Fruit fly (Drosophila melanogaster) whole organism, embryonic: ENCODE measurements around the gene CG32554.

Experiments
- Adf1 ChIP-seq: fragments of 200-800 bp; sonication (Bioruptor generic); IDR thresholded peaks from 2 replicates; pipeline ENCODE4 v1.3.6; 2022; ENCODE audit warnings: missing biosample characterization, missing genetic modification characterization
- Atf3 ChIP-seq: fragments of 200-800 bp; sonication (Bioruptor generic); optimal IDR thresholded peaks from 3 replicates; lab custom pipeline; 2016; ENCODE audit warnings: missing biosample characterization, missing genetic modification characterization
- Bteb2 ChIP-seq: fragments of 200-800 bp; sonication (Bioruptor generic); optimal IDR thresholded peaks from 2 replicates; lab custom pipeline; 2016; ENCODE audit warnings: missing biosample characterization, missing genetic modification characterization
- C15 ChIP-seq: fragments of 200-800 bp; sonication (Bioruptor generic); IDR thresholded peaks from 3 replicates; pipeline ENCODE4 v1.3.6; 2022; ENCODE audit warnings: missing biosample characterization, missing genetic modification characterization
- CG10462 ChIP-seq: fragments of 200-800 bp; sonication (Bioruptor generic); optimal IDR thresholded peaks from 2 replicates; lab custom pipeline; 2016; ENCODE audit warnings: missing biosample characterization, missing genetic modification characterization
- CG12071 ChIP-seq: fragments of 200-800 bp; sonication (Bioruptor generic); optimal IDR thresholded peaks from 3 replicates; lab custom pipeline; 2018; ENCODE audit warnings: missing biosample characterization, mild to moderate bottlenecking, missing genetic modification characterization
- CG12299 ChIP-seq: fragments of 200-800 bp; sonication (Bioruptor generic); optimal IDR thresholded peaks from 2 replicates; lab custom pipeline; 2018; ENCODE audit warnings: missing biosample characterization, mild to moderate bottlenecking, missing genetic modification characterization
- CG13287 ChIP-seq: fragments of 200-800 bp; sonication (Bioruptor generic); IDR thresholded peaks from 2 replicates; pipeline ENCODE4 v1.3.6; 2022; ENCODE audit warnings: missing biosample characterization, missing genetic modification characterization; ENCODE audit not compliant: partially characterized antibody
- CG14014 ChIP-seq: fragments of 200-800 bp; sonication (Bioruptor generic); IDR thresholded peaks from 2 replicates; pipeline ENCODE4 v1.3.6; 2022; ENCODE audit warnings: missing biosample characterization, missing genetic modification characterization
- CG15601 ChIP-seq: fragments of 200-800 bp; sonication (Bioruptor generic); optimal IDR thresholded peaks from 3 replicates; lab custom pipeline; 2019; ENCODE audit warnings: missing biosample characterization, mild to moderate bottlenecking, missing genetic modification characterization, moderate library complexity
- CG16815 ChIP-seq: fragments of 200-800 bp; sonication (Bioruptor generic); optimal IDR thresholded peaks from 3 replicates; lab custom pipeline; 2017; ENCODE audit warnings: missing biosample characterization, mild to moderate bottlenecking, missing genetic modification characterization
- CG17912 ChIP-seq: fragments of 200-800 bp; sonication (Bioruptor generic); optimal IDR thresholded peaks from 2 replicates; lab custom pipeline; 2018; ENCODE audit warnings: missing biosample characterization, mild to moderate bottlenecking, missing genetic modification characterization
- CG18764 ChIP-seq: fragments of 200-800 bp; sonication (Bioruptor generic); optimal IDR thresholded peaks from 3 replicates; lab custom pipeline; 2016; ENCODE audit warnings: missing biosample characterization, missing genetic modification characterization
- CG32767 ChIP-seq: fragments of 200-800 bp; sonication (Bioruptor generic); IDR thresholded peaks from 2 replicates; pipeline ENCODE4 v1.3.6; 2022; ENCODE audit warnings: missing biosample characterization, missing genetic modification characterization
- CG3407 ChIP-seq: fragments of 200-800 bp; sonication (Bioruptor generic); optimal IDR thresholded peaks from 2 replicates; lab custom pipeline; 2018; ENCODE audit warnings: missing biosample characterization, mild to moderate bottlenecking, missing genetic modification characterization
- CG3847 ChIP-seq: fragments of 200-800 bp; sonication (Bioruptor generic); IDR thresholded peaks from 2 replicates; pipeline ENCODE4 v1.3.6; 2022; ENCODE audit warnings: missing biosample characterization, missing genetic modification characterization
- CG4360 ChIP-seq: fragments of 200-800 bp; sonication (Bioruptor generic); IDR thresholded peaks from 2 replicates; pipeline ENCODE4 v1.3.6; 2022; ENCODE audit warnings: missing biosample characterization, missing genetic modification characterization
- CG6175 ChIP-seq: fragments of 200-800 bp; sonication (Bioruptor generic); IDR thresholded peaks from 3 replicates; pipeline ENCODE4 v1.3.6; 2022; ENCODE audit warnings: missing biosample characterization, missing genetic modification characterization
- CG9437 ChIP-seq: fragments of 200-800 bp; sonication (Bioruptor generic); optimal IDR thresholded peaks from 2 replicates; lab custom pipeline; 2018; ENCODE audit warnings: missing biosample characterization, mild to moderate bottlenecking, missing genetic modification characterization
- CG9727 ChIP-seq: fragments of 200-800 bp; sonication (Bioruptor generic); optimal IDR thresholded peaks from 3 replicates; lab custom pipeline; 2017; ENCODE audit warnings: missing biosample characterization, mild to moderate bottlenecking, missing genetic modification characterization
- CrebB ChIP-seq: fragments of 200-800 bp; sonication (Bioruptor generic); optimal IDR thresholded peaks from 3 replicates; lab custom pipeline; 2018; ENCODE audit warnings: missing biosample characterization, mild to moderate bottlenecking, missing genetic modification characterization
- Dll ChIP-seq: fragments of 200-800 bp; sonication (Bioruptor generic); IDR thresholded peaks from 4 replicates; pipeline ENCODE4 v1.3.6; 2022; ENCODE audit warnings: missing biosample characterization, missing genetic modification characterization; ENCODE audit not compliant: partially characterized antibody
- HmgZ ChIP-seq: fragments of 200-800 bp; sonication (Bioruptor generic); optimal IDR thresholded peaks from 2 replicates; lab custom pipeline; 2018; ENCODE audit warnings: missing biosample characterization, mild to moderate bottlenecking, missing genetic modification characterization
- Hr78 ChIP-seq, 2 experiments: fragments of 200-800 bp in 1 of 2; fragments of >200 bp in 1 of 2; sonication (Bioruptor generic) in 1 of 2; optimal IDR thresholded peaks; 2 replicates each; lab custom pipeline; 2017 to 2019; ENCODE audit warnings: missing biosample characterization in 2 of 2, missing genetic modification characterization in 2 of 2, mild to moderate bottlenecking in 1 of 2, moderate library complexity in 1 of 2
- Lhr ChIP-seq: fragments of 200-800 bp; sonication (Bioruptor generic); optimal IDR thresholded peaks from 3 replicates; lab custom pipeline; 2017; ENCODE audit warnings: mild to moderate bottlenecking, missing biosample characterization, missing genetic modification reagents, missing genetic modification characterization
- Meics ChIP-seq: fragments of 200-800 bp; sonication (Bioruptor generic); optimal IDR thresholded peaks from 2 replicates; lab custom pipeline; 2017; ENCODE audit warnings: missing biosample characterization, mild to moderate bottlenecking, missing genetic modification characterization
- NFAT ChIP-seq: fragments of 200-800 bp; sonication (Bioruptor generic); IDR thresholded peaks from 2 replicates; pipeline ENCODE4 v1.3.6; 2022; ENCODE audit warnings: missing biosample characterization, missing genetic modification characterization
- Nf-YA ChIP-seq: fragments of 200-800 bp; sonication (Bioruptor generic); IDR thresholded peaks from 2 replicates; pipeline ENCODE4 v1.3.6; 2022; ENCODE audit warnings: missing biosample characterization, missing genetic modification characterization
- Oli ChIP-seq: fragments of 200-800 bp; sonication (Bioruptor generic); optimal IDR thresholded peaks from 2 replicates; lab custom pipeline; 2018; ENCODE audit warnings: missing biosample characterization, mild to moderate bottlenecking, missing genetic modification characterization, moderate library complexity
- Poxn ChIP-seq: fragments of 200-800 bp; sonication (Bioruptor generic); IDR thresholded peaks from 2 replicates; pipeline ENCODE4 v1.3.6; 2022; ENCODE audit warnings: missing biosample characterization, missing genetic modification characterization
- Rx ChIP-seq: fragments of 200-800 bp; sonication (Bioruptor generic); IDR thresholded peaks from 2 replicates; pipeline ENCODE4 v1.3.6; 2022; ENCODE audit warnings: missing biosample characterization, missing genetic modification characterization
- Side ChIP-seq: fragments of 200-800 bp; sonication (Bioruptor generic); optimal IDR thresholded peaks from 2 replicates; lab custom pipeline; 2016; ENCODE audit warnings: missing biosample characterization, missing genetic modification characterization
- Six4 ChIP-seq: fragments of 200-800 bp; sonication (Bioruptor generic); optimal IDR thresholded peaks from 2 replicates; lab custom pipeline; 2016; ENCODE audit warnings: missing biosample characterization, missing genetic modification characterization
- Sox100B ChIP-seq: fragments of 200-800 bp; sonication (Bioruptor generic); optimal IDR thresholded peaks from 3 replicates; lab custom pipeline; 2018; ENCODE audit warnings: missing biosample characterization, mild to moderate bottlenecking, missing genetic modification characterization
- Sry-δ ChIP-seq: fragments of 200-800 bp; sonication (Bioruptor generic); optimal IDR thresholded peaks from 2 replicates; lab custom pipeline; 2016; ENCODE audit warnings: missing biosample characterization, missing genetic modification characterization
- Ssrp ChIP-seq: fragments of 200-800 bp; sonication (Bioruptor generic); optimal IDR thresholded peaks from 2 replicates; lab custom pipeline; 2018; ENCODE audit warnings: missing biosample characterization, mild to moderate bottlenecking, missing genetic modification characterization, moderate library complexity
- ara ChIP-seq: fragments of 200-800 bp; sonication (Bioruptor generic); IDR thresholded peaks from 2 replicates; pipeline ENCODE4 v1.3.6; 2022; ENCODE audit warnings: missing biosample characterization, missing genetic modification characterization
- crp ChIP-seq, 2 experiments: fragments of 200-800 bp; sonication (Bioruptor generic); optimal IDR thresholded peaks; 2 replicates in 1 of 2; 3 replicates in 1 of 2; lab custom pipeline; 2017; ENCODE audit warnings: missing biosample characterization in 2 of 2, missing genetic modification characterization in 2 of 2, mild to moderate bottlenecking in 1 of 2, moderate library complexity in 1 of 2
- danr ChIP-seq: fragments of 200-800 bp; sonication (Bioruptor generic); IDR thresholded peaks from 2 replicates; pipeline ENCODE4 v1.3.6; 2022; ENCODE audit warnings: missing biosample characterization, missing genetic modification characterization
- dimm ChIP-seq: fragments of 200-800 bp; sonication (Bioruptor generic); IDR thresholded peaks from 2 replicates; pipeline ENCODE4 v1.3.6; 2022; ENCODE audit warnings: missing biosample characterization, missing genetic modification characterization
- esg ChIP-seq: fragments of 200-800 bp; sonication (Bioruptor generic); conservative IDR thresholded peaks from 2 replicates; pipeline ENCODE4 v1.3.6; 2022; ENCODE audit warnings: missing biosample characterization, missing genetic modification characterization
- eve ChIP-seq, 2 experiments: fragments of >200 bp; optimal IDR thresholded peaks; 2 replicates each; lab custom pipeline; 2017; ENCODE audit warnings: missing biosample characterization in 2 of 2, missing genetic modification characterization in 2 of 2
- gsb-n ChIP-seq: fragments of 200-800 bp; sonication (Bioruptor generic); optimal IDR thresholded peaks from 3 replicates; lab custom pipeline; 2018; ENCODE audit warnings: missing biosample characterization, mild to moderate bottlenecking, missing genetic modification characterization
- repo ChIP-seq: fragments of 200-800 bp; sonication (Bioruptor generic); optimal IDR thresholded peaks from 2 replicates; lab custom pipeline; 2016; ENCODE audit warnings: missing biosample characterization, missing genetic modification characterization
- ro ChIP-seq: fragments of 200-800 bp; sonication (Bioruptor generic); IDR thresholded peaks from 2 replicates; pipeline ENCODE4 v1.3.6; 2022; ENCODE audit warnings: missing biosample characterization, missing genetic modification characterization
- sna ChIP-seq: fragments of 200-800 bp; sonication (Bioruptor generic); IDR thresholded peaks from 2 replicates; pipeline ENCODE4 v1.3.6; 2022; ENCODE audit warnings: missing biosample characterization, missing genetic modification characterization; ENCODE audit not compliant: partially characterized antibody
- stwl ChIP-seq: fragments of 200-800 bp; sonication (Bioruptor generic); optimal IDR thresholded peaks from 3 replicates; lab custom pipeline; 2018; ENCODE audit warnings: missing biosample characterization, mild to moderate bottlenecking, missing genetic modification characterization, moderate library complexity
- trem ChIP-seq: fragments of 200-800 bp; optimal IDR thresholded peaks from 3 replicates; lab custom pipeline; 2019; ENCODE audit warnings: missing biosample characterization, mild to moderate bottlenecking, missing genetic modification characterization, moderate library complexity
- trh ChIP-seq: fragments of 200-800 bp; sonication (Bioruptor generic); optimal IDR thresholded peaks from 2 replicates; lab custom pipeline; 2016; ENCODE audit warnings: missing biosample characterization, missing genetic modification characterization
- unc-4 ChIP-seq: fragments of 200-800 bp; sonication (Bioruptor generic); IDR thresholded peaks from 2 replicates; pipeline ENCODE4 v1.3.6; 2022; ENCODE audit warnings: missing biosample characterization, missing genetic modification characterization; ENCODE audit not compliant: partially characterized antibody
- yki ChIP-seq: fragments of >200 bp; optimal IDR thresholded peaks from 3 replicates; lab custom pipeline; 2018

The CG32554 gene

dm6 chrX:17844623-17845022 is 7.9 kb downstream of the CG32554 start, which contains the start of the genes CG8142 and Ucp4A (continued):
- TF ChIP-seq CG10462 (GFP tag; lab: Kevin White, UChicago), result peak; percentile 86
- peak; percentile 84 for TF ChIP-seq Poxn
- peak; percentile 92 for TF ChIP-seq trem (tag; lab: Kevin White, UChicago)
- no peak for TF ChIP-seq eve (GFP tag; optimal IDR thresholded peaks at IDR 0.05; lab: Kevin White, UChicago)
- peak; percentile 89 for TF ChIP-seq Ssrp (tag; lab: Kevin White, UChicago)
- TF ChIP-seq Side (GFP tag; lab: Kevin White, UChicago), result peak; percentile 36
- 0 out of 4 replicates have a peak, but pooled peaks have one; percentile 40 for TF ChIP-seq Dll (GFP tag; lab: Robert Waterston, UW)
- TF ChIP-seq CG13287, result no peak; the same call in 1 of the 2 replicates
- peak; percentile 79; the same call in 2 of the 3 replicates for TF ChIP-seq CG6175 (GFP tag; lab: Robert Waterston, UW)
- peak; percentile 89 for TF ChIP-seq Rx (GFP tag; lab: Robert Waterston, UW)
- peak; percentile 76 for TF ChIP-seq CG4360 (GFP tag; lab: Robert Waterston, UW)
- TF ChIP-seq CrebB, result peak; percentile 66
- TF ChIP-seq CG3407, result peak; percentile 75
- TF ChIP-seq HmgZ (tag; lab: Kevin White, UChicago), result peak; percentile 85
- peak; percentile 88 for TF ChIP-seq CG16815
- peak; percentile 74 for TF ChIP-seq Adf1
- TF ChIP-seq unc-4 (GFP tag; lab: Robert Waterston, UW), result no peak
- peak; percentile 98 for TF ChIP-seq CG3847 (GFP tag; lab: Robert Waterston, UW)
- peak; percentile 90 for TF ChIP-seq Sox100B (GFP tag; lab: Kevin White, UChicago)
- peak; percentile 75 for TF ChIP-seq Lhr (GFP tag; lab: Kevin White, UChicago)
- TF ChIP-seq ara, result peak; percentile 96
- peak; percentile 90 for TF ChIP-seq ro (GFP tag; lab: Robert Waterston, UW)
- peak; percentile 35 for TF ChIP-seq Bteb2
- peak in 1 of 2 experiments; percentile 99 for TF ChIP-seq Hr78 (GFP tag; optimal IDR thresholded peaks at IDR 0.05; lab: Kevin White, UChicago)
- peak; percentile 82 for TF ChIP-seq CG12299 (tag; lab: Kevin White, UChicago)
- TF ChIP-seq CG9437 (GFP tag; lab: Kevin White, UChicago), result peak; percentile 77
- peak; percentile 87 for TF ChIP-seq trh (GFP tag; lab: Kevin White, UChicago)
- peak; percentile 97 for TF ChIP-seq esg (GFP tag; lab: Robert Waterston, UW)
- TF ChIP-seq Six4, result peak; percentile 87
- no peak for TF ChIP-seq sna (GFP tag; lab: Robert Waterston, UW)
- peak; percentile 95 for TF ChIP-seq CG32767
- TF ChIP-seq CG15601 (tag; lab: Kevin White, UChicago), result peak; percentile 90
- peak; percentile 91 for TF ChIP-seq Nf-YA
- peak; percentile 95 for TF ChIP-seq CG14014
- TF ChIP-seq danr (GFP tag; lab: Robert Waterston, UW), result peak; percentile 91
- peak; percentile 89 for TF ChIP-seq Oli (tag; lab: Kevin White, UChicago)
- TF ChIP-seq CG17912 (GFP tag; lab: Kevin White, UChicago), result peak; percentile 25
- TF ChIP-seq gsb-n (tag; lab: Kevin White, UChicago), result peak; percentile 88
- peak; percentile 93 for TF ChIP-seq CG9727 (GFP tag; lab: Kevin White, UChicago)
- TF ChIP-seq Sry-δ (GFP tag; lab: Kevin White, UChicago), result peak; percentile 21
- TF ChIP-seq repo (GFP tag; lab: Kevin White, UChicago), result no peak
- peak; percentile 76 for TF ChIP-seq dimm (GFP tag; lab: Robert Waterston, UW)
- TF ChIP-seq C15 (GFP tag; lab: Robert Waterston, UW), result peak; percentile 89
- peak; percentile 91 for TF ChIP-seq NFAT (GFP tag; lab: Robert Waterston, UW)
- TF ChIP-seq yki (lab: Kevin White, UChicago), result no peak
- peak; percentile 92 for TF ChIP-seq Meics (GFP tag; lab: Kevin White, UChicago)
- TF ChIP-seq crp (GFP tag; optimal IDR thresholded peaks at IDR 0.05; lab: Kevin White, UChicago), result peak in 1 of 2 experiments; percentile 61
- peak; percentile 85 for TF ChIP-seq CG18764 (GFP tag; lab: Kevin White, UChicago)
- TF ChIP-seq stwl (tag; lab: Kevin White, UChicago), result peak; percentile 80
- TF ChIP-seq Atf3, result peak; percentile 22
- peak; percentile 23 for TF ChIP-seq CG12071 (GFP tag; lab: Kevin White, UChicago)
